Worm (Caenorhabditis elegans) whole organism, L1 larva: ENCODE data around the gene R13D11.3.
A peak's percentile ranks its signal among the peaks of the same experiment; 100 is the strongest.
"Not testable (repeated sequence)": the region's sequence is repeated elsewhere in the genome, so short reads cannot be mapped to it uniquely, and the experiment has no call there.

Experiments
- C16A3.4 ChIP-seq: fragments of 150-350 bp; optimal IDR thresholded peaks from 2 replicates; lab custom pipeline; 2014; ENCODE audit warnings: missing biosample characterization, missing genetic modification characterization
- alr-1 ChIP-seq: fragments of 200-800 bp; sonication (Bioruptor generic); optimal IDR thresholded peaks from 2 replicates; lab custom pipeline; 2018; ENCODE audit warnings: borderline replicate concordance, mild to moderate bottlenecking, missing genetic modification characterization, missing compliant biosample characterization
- ama-1 ChIP-seq: fragments of 150-350 bp; optimal IDR thresholded peaks from 2 replicates; lab custom pipeline; 2014
- blmp-1 ChIP-seq: fragments of 150-350 bp; optimal IDR thresholded peaks from 2 replicates; lab custom pipeline; 2014; ENCODE audit warnings: missing biosample characterization, missing genetic modification characterization
- ceh-8 ChIP-seq: fragments of 200-800 bp; sonication (Bioruptor generic); optimal IDR thresholded peaks from 2 replicates; lab custom pipeline; 2018; ENCODE audit warnings: mild to moderate bottlenecking, missing genetic modification characterization, moderate library complexity, missing compliant biosample characterization
- ceh-90 ChIP-seq: sonication (generic microtip); optimal IDR thresholded peaks from 2 replicates; lab custom pipeline; 2016; ENCODE audit warnings: missing genetic modification characterization, missing compliant biosample characterization
- dsc-1 ChIP-seq: sonication (generic microtip); optimal IDR thresholded peaks from 2 replicates; lab custom pipeline; 2016; ENCODE audit warnings: mild to moderate bottlenecking, missing genetic modification characterization, missing compliant biosample characterization
- efl-1 ChIP-seq, 4 experiments: fragments of 150-350 bp; optimal IDR thresholded peaks in 3 of 4; peaks in 1 of 4; 1 replicate in 1 of 4; 2 replicates in 3 of 4; lab custom pipeline; 2014; ENCODE audit warnings: missing biosample characterization in 2 of 4, missing genetic modification characterization in 2 of 4, missing genetic modification reagents in 2 of 4
- egl-13 ChIP-seq: sonication (generic microtip); optimal IDR thresholded peaks from 2 replicates; lab custom pipeline; 2016; ENCODE audit warnings: missing genotype, missing genetic modification reagents, missing genetic modification characterization, missing compliant biosample characterization
- elt-3 ChIP-seq, 6 experiments: fragments of 150-350 bp in 1 of 6; sonication (generic microtip); optimal IDR thresholded peaks; 2 replicates each; lab custom pipeline; 2017 to 2018; ENCODE audit warnings: missing biosample characterization in 6 of 6, missing genetic modification characterization in 6 of 6, inconsistent platforms in 1 of 6
- fkh-8 ChIP-seq: sonication (generic microtip); optimal IDR thresholded peaks from 2 replicates; lab custom pipeline; 2016; ENCODE audit warnings: mild to moderate bottlenecking, missing genetic modification characterization, missing compliant biosample characterization
- grh-1 ChIP-seq: fragments of 200-800 bp; sonication (Bioruptor generic); IDR thresholded peaks from 2 replicates; pipeline ENCODE4 v1.3.6; 2022; ENCODE audit warnings: missing genetic modification reagents, missing genetic modification characterization, missing compliant biosample characterization
- hlh-4 ChIP-seq: sonication (generic microtip); optimal IDR thresholded peaks from 2 replicates; lab custom pipeline; 2016; ENCODE audit warnings: mild to moderate bottlenecking, missing genetic modification characterization, missing compliant biosample characterization
- irx-1 ChIP-seq: sonication (generic microtip); optimal IDR thresholded peaks from 2 replicates; lab custom pipeline; 2016; ENCODE audit warnings: missing genetic modification characterization, missing compliant biosample characterization
- isw-1 ChIP-seq: fragments of 200-800 bp; sonication (Bioruptor generic); IDR thresholded peaks from 2 replicates; pipeline ENCODE4 v1.3.6; 2022; ENCODE audit warnings: missing genetic modification characterization, missing compliant biosample characterization
- lin-13 ChIP-seq: fragments of 150-350 bp; optimal IDR thresholded peaks from 2 replicates; lab custom pipeline; 2014; ENCODE audit warnings: missing biosample characterization, missing genetic modification reagents, missing genetic modification characterization
- lin-35 ChIP-seq, 2 experiments: fragments of 150-350 bp; optimal IDR thresholded peaks; 2 replicates each; lab custom pipeline; 2014; ENCODE audit warnings: missing biosample characterization in 2 of 2, missing genetic modification characterization in 2 of 2, missing genetic modification reagents in 2 of 2
- lir-3 ChIP-seq: sonication (generic microtip); optimal IDR thresholded peaks from 2 replicates; lab custom pipeline; 2016; ENCODE audit warnings: mild to moderate bottlenecking, missing genetic modification characterization, moderate library complexity, missing compliant biosample characterization; ENCODE audit not compliant: poor library complexity
- mab-9 ChIP-seq: fragments of 200-800 bp; sonication (Bioruptor generic); IDR thresholded peaks from 2 replicates; pipeline ENCODE4 v1.3.6; 2022; ENCODE audit warnings: missing genetic modification reagents, missing genetic modification characterization, missing compliant biosample characterization
- mdl-1 ChIP-seq, 2 experiments: fragments of 150-350 bp; optimal IDR thresholded peaks; 2 replicates each; lab custom pipeline; 2014 to 2017; ENCODE audit warnings: missing biosample characterization in 2 of 2, missing genetic modification characterization in 2 of 2, inconsistent platforms in 1 of 2
- mef-2 ChIP-seq: fragments of 150-350 bp; optimal IDR thresholded peaks from 2 replicates; lab custom pipeline; 2014; ENCODE audit warnings: missing biosample characterization, missing genetic modification characterization
- nhr-11 ChIP-seq: fragments of 150-350 bp; optimal IDR thresholded peaks from 2 replicates; lab custom pipeline; 2014; ENCODE audit warnings: missing biosample characterization, missing genetic modification characterization
- nhr-19 ChIP-seq: fragments of 200-800 bp; sonication (Bioruptor generic); conservative IDR thresholded peaks from 2 replicates; pipeline ENCODE4 v1.3.6; 2022; ENCODE audit warnings: missing genetic modification characterization, missing compliant biosample characterization
- nhr-71 ChIP-seq: sonication (generic microtip); optimal IDR thresholded peaks from 2 replicates; lab custom pipeline; 2016; ENCODE audit warnings: mild to moderate bottlenecking, missing genetic modification characterization, moderate library complexity, missing compliant biosample characterization
- nhr-84 ChIP-seq: sonication (generic microtip); optimal IDR thresholded peaks from 2 replicates; lab custom pipeline; 2017; ENCODE audit warnings: missing biosample characterization, missing genetic modification characterization
- nhr-85 ChIP-seq: sonication (generic microtip); peaks from one replicate; lab custom pipeline; 2016; ENCODE audit warnings: missing genetic modification characterization, inconsistent platforms, missing compliant biosample characterization
- pax-3 ChIP-seq: fragments of 200-800 bp; sonication (Bioruptor generic); optimal IDR thresholded peaks from 2 replicates; lab custom pipeline; 2018; ENCODE audit warnings: mild to moderate bottlenecking, missing genetic modification characterization, moderate library complexity, missing compliant biosample characterization
- rnt-1 ChIP-seq: sonication (generic microtip); optimal IDR thresholded peaks from 2 replicates; lab custom pipeline; 2016; ENCODE audit warnings: mild to moderate bottlenecking, missing genetic modification characterization, moderate library complexity, missing compliant biosample characterization
- skn-1 ChIP-seq: fragments of 150-350 bp; optimal IDR thresholded peaks from 2 replicates; lab custom pipeline; 2014; ENCODE audit warnings: missing biosample characterization, missing genetic modification characterization
- snu-23 ChIP-seq: sonication (generic microtip); optimal IDR thresholded peaks from 2 replicates; lab custom pipeline; 2016; ENCODE audit warnings: missing genetic modification characterization, missing compliant biosample characterization
- sptf-1 ChIP-seq: fragments of 150-350 bp; optimal IDR thresholded peaks from 2 replicates; lab custom pipeline; 2014; ENCODE audit warnings: missing biosample characterization, missing genetic modification characterization
- sup-37 ChIP-seq: fragments of 200-800 bp; sonication (Bioruptor generic); optimal IDR thresholded peaks from 2 replicates; lab custom pipeline; 2018; ENCODE audit warnings: mild to moderate bottlenecking, missing genetic modification characterization, missing compliant biosample characterization
- tlp-1 ChIP-seq: fragments of 150-350 bp; optimal IDR thresholded peaks from 2 replicates; lab custom pipeline; 2014; ENCODE audit warnings: missing biosample characterization, missing genetic modification characterization
- unc-62 ChIP-seq: fragments of 150-350 bp; optimal IDR thresholded peaks from 2 replicates; lab custom pipeline; 2014; ENCODE audit warnings: missing biosample characterization, missing genetic modification reagents, missing genetic modification characterization
- unc-98 ChIP-seq: fragments of 200-800 bp; sonication (Bioruptor generic); IDR thresholded peaks from 2 replicates; pipeline ENCODE4 v1.3.6; 2022; ENCODE audit warnings: missing genetic modification characterization, missing compliant biosample characterization

Gene R13D11.3

ce11 chrV:842611-843010 is 27.8 kb downstream of the R13D11.3 start:
- TF ChIP-seq ceh-8 (GFP tag; lab: Kevin White, UChicago) = peak; percentile 65
- TF ChIP-seq sptf-1 (tag; lab: Kevin White, UChicago) = no peak
- no peak for TF ChIP-seq unc-62
- TF ChIP-seq lin-35 (GFP tag; optimal IDR thresholded peaks at IDR 0.05; lab: Kevin White, UChicago) = no peak

ce11 chrV:843118-843517 is 28.3 kb downstream of the R13D11.3 start, which contains the start of gene K09C6.8:
TSS of gene K09C6.8 (minus strand) at chrV:843218.
- TF ChIP-seq tlp-1 (tag; lab: Kevin White, UChicago); grh-1 (GFP tag; lab: Robert Waterston, UW); unc-98: not testable (repeated sequence)

- no peak for TF ChIP-seq pax-3
- no peak for TF ChIP-seq fkh-8 (tag; lab: Kevin White, UChicago)
- TF ChIP-seq elt-3 (tag; optimal IDR thresholded peaks at IDR 0.05; lab: Kevin White, UChicago) = no peak
- TF ChIP-seq ceh-90 = no peak
- TF ChIP-seq snu-23 (GFP tag; lab: Kevin White, UChicago) = no peak
- TF ChIP-seq ama-1 (lab: Kevin White, UChicago) = no peak
- no peak for TF ChIP-seq rnt-1 (tag; lab: Kevin White, UChicago)
- no peak for TF ChIP-seq mdl-1 (tag; optimal IDR thresholded peaks at IDR 0.05; lab: Kevin White, UChicago)
- no peak for TF ChIP-seq nhr-84 (tag; lab: Kevin White, UChicago)
- no peak for TF ChIP-seq nhr-19 (GFP tag; lab: Robert Waterston, UW)
These were observed 32.7 kb downstream of the R13D11.3 start, which contains the start of gene srbc-13 for ce11 chrV:847521-847920. TSS of gene srbc-13 (plus strand) at chrV:847821.

- TF ChIP-seq nhr-19 (GFP tag; lab: Robert Waterston, UW) = no peak
- peak; percentile 52 for TF ChIP-seq nhr-85 (tag; lab: Kevin White, UChicago)
- TF ChIP-seq efl-1 (optimal IDR thresholded peaks at IDR 0.05; lab: Kevin White, UChicago) = no peak
- TF ChIP-seq efl-1 (GFP tag; optimal IDR thresholded peaks at IDR 0.05 in 1 of 2; lab: Kevin White, UChicago) = peak in 1 of 2 experiments; percentile 56
These were observed 34.2 kb downstream of the R13D11.3 start for ce11 chrV:849042-849441.

ce11 chrV:849512-849911 is 34.7 kb downstream of the R13D11.3 start, which contains the start of gene srbc-12:
TSS of gene srbc-12 (plus strand) at chrV:849812.
- TF ChIP-seq mab-9 (no peak), lir-3 (tag; lab: Kevin White, UChicago) (no peak), isw-1 (GFP tag; lab: Robert Waterston, UW) (no peak), skn-1 (tag; lab: Kevin White, UChicago) (no peak), egl-13 (no peak), nhr-71 (tag; lab: Kevin White, UChicago) (no peak), lin-13 (GFP tag; lab: Kevin White, UChicago) (no peak), sup-37 (GFP tag; lab: Kevin White, UChicago) (no peak), irx-1 (tag; lab: Kevin White, UChicago) (no peak), blmp-1 (tag; lab: Kevin White, UChicago) (no peak), sptf-1 (tag; lab: Kevin White, UChicago) (no peak), hlh-4 (tag; lab: Kevin White, UChicago) (no peak), dsc-1 (tag; lab: Kevin White, UChicago) (no peak), nhr-11 (tag; lab: Kevin White, UChicago) (no peak), snu-23 (GFP tag; lab: Kevin White, UChicago) (no peak), alr-1 (tag; lab: Kevin White, UChicago) (no peak), C16A3.4 (tag; lab: Kevin White, UChicago) (no peak), mef-2 (no peak)
